Worm (Caenorhabditis elegans): ENCODE results near the gene spig-7.

The spig-7 gene

ce11 chrV:1471078-1471969 lies 23.2 kb upstream of the spig-7 start:
- no peak for TF ChIP-seq hnd-1 (tag; optimal IDR thresholded peaks at IDR 0.05)
- TF ChIP-seq ama-1 (optimal IDR thresholded peaks at IDR 0.05): no peak
- no peak for TF ChIP-seq tbx-37 (GFP tag; conservative IDR thresholded peaks at IDR 0.05)
- no peak for TF ChIP-seq pes-1 (GFP tag; IDR thresholded peaks at IDR 0.05)
- TF ChIP-seq ceh-36 (tag; optimal IDR thresholded peaks at IDR 0.05): peak; percentile 6
- no peak for TF ChIP-seq flt-1 (GFP tag; IDR thresholded peaks at IDR 0.05)
- no peak for TF ChIP-seq tra-4 (tag; optimal IDR thresholded peaks at IDR 0.05)
- no peak for TF ChIP-seq ceh-13 (GFP tag; optimal IDR thresholded peaks at IDR 0.05)
- no peak for TF ChIP-seq hmbx-1 (tag; optimal IDR thresholded peaks at IDR 0.05)
- TF ChIP-seq ets-7 (tag; optimal IDR thresholded peaks at IDR 0.05): no peak
- TF ChIP-seq sea-1 (GFP tag; conservative IDR thresholded peaks at IDR 0.05): no peak
- no peak for TF ChIP-seq F13C5.2 (tag; optimal IDR thresholded peaks at IDR 0.05)
- TF ChIP-seq aly-1 (tag; optimal IDR thresholded peaks at IDR 0.05): no peak
- no peak for TF ChIP-seq scrt-1 (GFP tag; IDR thresholded peaks at IDR 0.05)
- TF ChIP-seq hmg-4 (GFP tag; optimal IDR thresholded peaks at IDR 0.05): peak; percentile 46
- TF ChIP-seq tbx-11 (GFP tag; IDR thresholded peaks at IDR 0.05): no peak
- no peak for TF ChIP-seq B0310.2 (tag; optimal IDR thresholded peaks at IDR 0.05)

ce11 chrV:1471977-1472376 lies 22.6 kb upstream of the spig-7 start:
- no peak for TF ChIP-seq B0310.2 (tag; optimal IDR thresholded peaks at IDR 0.05)
- no peak for TF ChIP-seq hmg-4 (GFP tag; optimal IDR thresholded peaks at IDR 0.05)
- TF ChIP-seq ama-1 (optimal IDR thresholded peaks at IDR 0.05): no peak
- TF ChIP-seq hnd-1 (tag; optimal IDR thresholded peaks at IDR 0.05): no peak
- TF ChIP-seq flt-1 (GFP tag; IDR thresholded peaks at IDR 0.05): no peak
- TF ChIP-seq ets-7 (tag; optimal IDR thresholded peaks at IDR 0.05): no peak
- TF ChIP-seq F13C5.2 (tag; optimal IDR thresholded peaks at IDR 0.05): no peak
- no peak for TF ChIP-seq hmbx-1 (tag; optimal IDR thresholded peaks at IDR 0.05)

ce11 chrV:1472569-1472968 lies 22.0 kb upstream of the spig-7 start:
- TF ChIP-seq tbx-11 (GFP tag; IDR thresholded peaks at IDR 0.05) (no peak), tra-4 (tag; optimal IDR thresholded peaks at IDR 0.05) (no peak), flt-1 (GFP tag; IDR thresholded peaks at IDR 0.05) (no peak), ceh-13 (GFP tag; optimal IDR thresholded peaks at IDR 0.05) (no peak), hmg-4 (GFP tag; optimal IDR thresholded peaks at IDR 0.05) (peak; percentile 24), hmbx-1 (tag; optimal IDR thresholded peaks at IDR 0.05) (no peak)

- TF ChIP-seq tbx-11 (GFP tag; IDR thresholded peaks at IDR 0.05): no peak
- no peak for TF ChIP-seq hnd-1 (tag; optimal IDR thresholded peaks at IDR 0.05)
- TF ChIP-seq flt-1 (GFP tag; IDR thresholded peaks at IDR 0.05): peak; percentile 46; the same call in 1 of the 2 replicates
- TF ChIP-seq pes-1 (GFP tag; IDR thresholded peaks at IDR 0.05): 0 out of 2 replicates have a peak, but pooled peaks have one; percentile 19
- no peak for TF ChIP-seq tra-4 (tag; optimal IDR thresholded peaks at IDR 0.05)
- TF ChIP-seq aly-1 (tag; optimal IDR thresholded peaks at IDR 0.05): peak; percentile 66
- TF ChIP-seq ama-1 (optimal IDR thresholded peaks at IDR 0.05): no peak
- TF ChIP-seq ceh-13 (GFP tag; optimal IDR thresholded peaks at IDR 0.05): no peak
- no peak for TF ChIP-seq tbx-37 (GFP tag; conservative IDR thresholded peaks at IDR 0.05)
- no peak for TF ChIP-seq sea-1 (GFP tag; conservative IDR thresholded peaks at IDR 0.05)
- peak; percentile 12 for TF ChIP-seq ets-7 (tag; optimal IDR thresholded peaks at IDR 0.05)
- TF ChIP-seq F13C5.2 (tag; optimal IDR thresholded peaks at IDR 0.05): peak; percentile 29
- TF ChIP-seq hmg-4 (GFP tag; optimal IDR thresholded peaks at IDR 0.05): peak; percentile 85
These were observed 20.0 kb upstream of the spig-7 start, which contains the start of the genes F53E2.2 and unc-60 for ce11 chrV:1474486-1475125. F53E2.2 (plus strand) TSS chrV:1475086. unc-60 (plus strand) TSS chrV:1475086.

- TF ChIP-seq aly-1 (tag; optimal IDR thresholded peaks at IDR 0.05): no peak
- TF ChIP-seq ets-7 (tag; optimal IDR thresholded peaks at IDR 0.05): no peak
- no peak for TF ChIP-seq sea-1 (GFP tag; conservative IDR thresholded peaks at IDR 0.05)
- no peak for TF ChIP-seq ama-1 (optimal IDR thresholded peaks at IDR 0.05)
- TF ChIP-seq F13C5.2 (tag; optimal IDR thresholded peaks at IDR 0.05): no peak
- TF ChIP-seq hnd-1 (tag; optimal IDR thresholded peaks at IDR 0.05): no peak
These were observed 18.2 kb upstream of the spig-7 start for ce11 chrV:1476284-1476792.

DNA sequence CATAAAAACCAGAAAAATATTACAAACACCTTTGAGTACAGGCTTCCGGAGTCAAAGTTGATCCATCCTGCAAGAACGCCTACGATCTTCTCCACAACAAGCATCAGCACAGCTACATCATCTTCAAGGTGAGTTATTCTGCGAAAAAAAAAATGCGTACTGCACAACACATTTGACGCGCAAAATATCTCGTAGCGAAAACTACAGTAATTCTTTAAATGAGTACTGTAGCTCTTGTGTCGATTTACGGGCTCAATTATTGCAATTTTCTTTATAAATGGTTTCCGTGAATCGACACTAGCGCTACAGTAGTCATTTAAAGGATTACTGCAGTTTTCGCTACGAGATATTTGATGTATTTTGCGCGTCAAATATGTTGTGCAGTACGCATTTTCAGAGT lies 17.7 kb upstream of the spig-7 start:
- TF ChIP-seq ets-7 (tag; optimal IDR thresholded peaks at IDR 0.05) (no peak), flt-1 (GFP tag; IDR thresholded peaks at IDR 0.05) (no peak), tbx-37 (GFP tag; conservative IDR thresholded peaks at IDR 0.05) (no peak)

ce11 chrV:1480841-1481240 lies 13.7 kb upstream of the spig-7 start:
- TF ChIP-seq tbx-37 (GFP tag; conservative IDR thresholded peaks at IDR 0.05) (no peak), ets-7 (tag; optimal IDR thresholded peaks at IDR 0.05) (no peak), sea-1 (GFP tag; conservative IDR thresholded peaks at IDR 0.05) (no peak), hmbx-1 (tag; optimal IDR thresholded peaks at IDR 0.05) (no peak), F13C5.2 (tag; optimal IDR thresholded peaks at IDR 0.05) (no peak), scrt-1 (GFP tag; IDR thresholded peaks at IDR 0.05) (no peak), tra-4 (tag; optimal IDR thresholded peaks at IDR 0.05) (no peak), flt-1 (GFP tag; IDR thresholded peaks at IDR 0.05) (no peak), tbx-11 (GFP tag; IDR thresholded peaks at IDR 0.05) (no peak), hnd-1 (tag; optimal IDR thresholded peaks at IDR 0.05) (no peak), pes-1 (GFP tag; IDR thresholded peaks at IDR 0.05) (no peak)

All from whole organism, early embryonic.